Worm (Caenorhabditis elegans): ENCODE data around the gene npr-38.

DNA sequence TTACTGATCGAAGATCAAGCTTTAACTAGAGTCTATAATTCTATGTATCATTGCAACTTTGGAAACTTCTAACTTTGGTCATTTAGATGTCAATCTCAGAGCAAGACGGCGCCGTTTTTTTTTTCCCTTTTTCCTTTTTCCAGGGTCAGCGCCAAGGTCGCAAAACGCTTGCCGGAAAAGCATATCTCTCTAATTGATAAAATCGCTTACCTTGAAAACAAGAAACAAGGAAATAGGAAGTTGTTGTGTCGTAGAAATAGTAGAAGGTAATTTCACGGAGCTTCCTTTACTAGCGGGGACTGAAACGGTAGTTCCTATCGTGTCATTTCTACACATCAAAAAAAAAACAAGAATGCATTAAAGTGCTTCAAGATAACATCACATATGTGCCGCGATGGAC is 9.9 kb downstream of the npr-38 start:
- TF ChIP-seq fkh-4 (tag; optimal IDR thresholded peaks at IDR 0.05; ENCODE audit: borderline replicate concordance) (no peak), nhr-12 (tag; optimal IDR thresholded peaks at IDR 0.05) (no peak), unc-30 (tag; optimal IDR thresholded peaks at IDR 0.05) (no peak), vab-15 (tag; optimal IDR thresholded peaks at IDR 0.05) (no peak), elt-2 (tag; optimal IDR thresholded peaks at IDR 0.05) (no peak), unc-62 (GFP tag; optimal IDR thresholded peaks at IDR 0.05) (no peak), pag-3 (tag; optimal IDR thresholded peaks at IDR 0.05; ENCODE audit: borderline replicate concordance, insufficient read depth) (no peak), fos-1 (tag; optimal IDR thresholded peaks at IDR 0.05) (no peak), C04F5.9 (tag; optimal IDR thresholded peaks at IDR 0.05) (no peak), nhr-77 (tag; optimal IDR thresholded peaks at IDR 0.05) (no peak), mdl-1 (tag; optimal IDR thresholded peaks at IDR 0.05) (no peak), lin-39 (tag; optimal IDR thresholded peaks at IDR 0.05) (no peak), snpc-4 (tag; optimal IDR thresholded peaks at IDR 0.05) (no peak)
